Worm (Caenorhabditis elegans): ENCODE measurements around the gene F57B1.1.

The F57B1.1 gene

DNA sequence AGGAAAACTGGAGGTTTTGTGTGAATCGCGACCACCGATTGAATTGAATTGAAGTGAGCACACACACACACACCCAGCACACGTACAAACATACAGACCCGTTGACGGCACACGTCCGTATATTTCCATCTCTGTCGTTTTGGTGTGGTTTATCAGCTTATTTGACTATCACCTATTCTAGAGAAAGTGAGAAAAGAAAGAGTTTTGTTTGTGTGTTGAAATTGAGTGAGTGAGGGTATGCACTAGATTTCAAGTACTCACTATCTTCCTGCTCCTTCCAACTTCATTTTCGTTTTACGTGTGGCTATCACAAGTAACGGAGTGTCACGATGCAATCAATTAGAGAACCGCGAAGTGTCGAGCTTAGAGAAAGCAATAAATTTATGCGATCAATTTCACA lies 31.6 kb downstream of the F57B1.1 start (continued):
- TF ChIP-seq madf-10 (tag; optimal IDR thresholded peaks at IDR 0.05) = no peak
- no peak for TF ChIP-seq tbx-9 (tag; optimal IDR thresholded peaks at IDR 0.05; ENCODE audit: borderline replicate concordance)
- no peak for TF ChIP-seq sdz-38 (tag; optimal IDR thresholded peaks at IDR 0.05)
- peak; percentile 18 for TF ChIP-seq lin-54 (GFP tag; optimal IDR thresholded peaks at IDR 0.05)
- TF ChIP-seq nhr-80 (tag; optimal IDR thresholded peaks at IDR 0.05) = peak; percentile 91
- TF ChIP-seq repo-1 (tag; optimal IDR thresholded peaks at IDR 0.05) = peak; percentile 33
- peak; percentile 63 for TF ChIP-seq F23B12.7 (tag; optimal IDR thresholded peaks at IDR 0.05; ENCODE audit: insufficient read depth)
- TF ChIP-seq B0336.3 (GFP tag; IDR thresholded peaks at IDR 0.05) = peak; percentile 25; the same call in 1 of the 2 replicates
- TF ChIP-seq madf-3 (GFP tag; IDR thresholded peaks at IDR 0.05) = no peak
- TF ChIP-seq ceh-91 (GFP tag; IDR thresholded peaks at IDR 0.05) = no peak
- no peak for TF ChIP-seq ztf-28 (GFP tag; IDR thresholded peaks at IDR 0.05)
- peak; percentile 65 to 94 for TF ChIP-seq let-607 (tag; optimal IDR thresholded peaks at IDR 0.05)
- no peak for TF ChIP-seq F57A8.1 (GFP tag; optimal IDR thresholded peaks at IDR 0.05)
- no peak for TF ChIP-seq D2030.7 (GFP tag; IDR thresholded peaks at IDR 0.05)

DNA sequence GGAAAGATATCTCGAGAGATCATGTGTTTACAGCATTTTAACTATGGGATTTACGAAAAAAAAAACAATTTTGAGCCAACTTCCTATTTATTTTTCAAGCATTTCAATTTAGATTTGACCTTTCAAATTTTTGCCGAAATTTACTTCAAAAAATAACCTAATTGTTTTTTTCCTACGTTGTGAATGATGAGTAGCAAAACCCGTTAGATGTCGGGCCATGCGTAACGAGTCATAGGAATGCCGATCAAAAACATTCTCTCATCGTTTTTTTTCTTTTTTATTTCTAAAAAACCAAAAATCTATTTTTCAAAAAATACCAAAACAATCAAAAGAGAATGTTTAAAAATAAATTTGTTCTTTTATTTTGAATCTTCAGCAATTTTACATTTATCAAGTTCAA lies 32.6 kb downstream of the F57B1.1 start:
- no peak for TF ChIP-seq egl-44 (GFP tag; IDR thresholded peaks at IDR 0.05)
- TF ChIP-seq snpc-3.4 (tag; optimal IDR thresholded peaks at IDR 0.05) = peak; percentile 4
- TF ChIP-seq ztf-6 (GFP tag; IDR thresholded peaks at IDR 0.05) = no peak
- no peak for TF ChIP-seq F22D6.2 (tag; optimal IDR thresholded peaks at IDR 0.05)
- TF ChIP-seq snpc-1.1 (tag; optimal IDR thresholded peaks at IDR 0.05; ENCODE audit: insufficient read depth) = peak; percentile 86
- no peak for TF ChIP-seq nfyb-1 (GFP tag; IDR thresholded peaks at IDR 0.05)
- TF ChIP-seq snpc-4 (GFP tag; optimal IDR thresholded peaks at IDR 0.05) = peak; percentile 46
- peak; percentile 12 to 88 (median 76) for TF ChIP-seq snpc-4 (tag; optimal IDR thresholded peaks at IDR 0.05)
- TF ChIP-seq aptf-3 (GFP tag; IDR thresholded peaks at IDR 0.05) = no peak
- TF ChIP-seq lag-1 (GFP tag; IDR thresholded peaks at IDR 0.05) = no peak
- TF ChIP-seq fkh-3 (tag; optimal IDR thresholded peaks at IDR 0.05) = no peak
- TF ChIP-seq unc-62 (GFP tag; optimal IDR thresholded peaks at IDR 0.05) = no peak
- no peak for TF ChIP-seq nhr-80 (tag; optimal IDR thresholded peaks at IDR 0.05)
- TF ChIP-seq hsf-1 (GFP tag; IDR thresholded peaks at IDR 0.05) = no peak
- no peak for TF ChIP-seq ceh-100 (GFP tag; IDR thresholded peaks at IDR 0.05)
- TF ChIP-seq ztf-18 (tag; optimal IDR thresholded peaks at IDR 0.05) = no peak
- TF ChIP-seq hmg-1.2 (GFP tag; IDR thresholded peaks at IDR 0.05) = peak; percentile 68
- no peak for TF ChIP-seq pbrm-1 (GFP tag; IDR thresholded peaks at IDR 0.05)
- TF ChIP-seq lin-40 (tag; optimal IDR thresholded peaks at IDR 0.05) = no peak
- TF ChIP-seq let-607 (tag; optimal IDR thresholded peaks at IDR 0.05) = no peak
- TF ChIP-seq T26A5.8 (tag; optimal IDR thresholded peaks at IDR 0.05) = no peak
- TF ChIP-seq chd-7 (tag; optimal IDR thresholded peaks at IDR 0.05) = no peak
- no peak for TF ChIP-seq F33H1.4 (GFP tag; IDR thresholded peaks at IDR 0.05)

DNA sequence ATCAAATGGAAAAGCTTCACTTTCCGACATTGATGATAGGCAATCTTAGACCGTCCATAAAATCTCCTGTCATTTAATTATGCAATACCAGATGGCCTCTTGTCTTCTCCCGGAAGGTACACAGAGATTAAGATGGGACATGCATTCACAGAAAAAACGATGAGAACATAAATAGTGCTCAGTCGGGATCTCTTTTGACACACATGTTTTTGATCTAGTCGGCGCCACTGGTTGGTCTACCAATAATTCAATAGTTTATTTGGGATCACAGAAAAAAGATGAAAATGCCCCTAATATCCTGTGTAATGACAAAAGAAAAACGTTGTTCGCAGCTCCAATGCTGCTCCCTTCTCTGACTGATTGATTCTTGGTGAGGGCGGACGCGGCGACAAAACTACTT lies 34.4 kb downstream of the F57B1.1 start:
- TF ChIP-seq T26A5.8 (tag; optimal IDR thresholded peaks at IDR 0.05) (no peak), cebp-1 (GFP tag; IDR thresholded peaks at IDR 0.05) (no peak), cebp-1 (tag; optimal IDR thresholded peaks at IDR 0.05) (no peak), Y53F4B.3 (GFP tag; IDR thresholded peaks at IDR 0.05) (no peak), nfya-2 (GFP tag; IDR thresholded peaks at IDR 0.05) (no peak), F57C9.4 (tag; optimal IDR thresholded peaks at IDR 0.05) (no peak), ztf-22 (GFP tag; optimal IDR thresholded peaks at IDR 0.05) (no peak), snpc-3.4 (tag; optimal IDR thresholded peaks at IDR 0.05) (no peak), him-1 (tag; optimal IDR thresholded peaks at IDR 0.05) (no peak), madf-10 (tag; optimal IDR thresholded peaks at IDR 0.05) (no peak), let-607 (tag; optimal IDR thresholded peaks at IDR 0.05) (no peak)

All from whole organism, young adult.